Worm (Caenorhabditis elegans): ENCODE measurements around the gene K10D2.5.

DNA sequence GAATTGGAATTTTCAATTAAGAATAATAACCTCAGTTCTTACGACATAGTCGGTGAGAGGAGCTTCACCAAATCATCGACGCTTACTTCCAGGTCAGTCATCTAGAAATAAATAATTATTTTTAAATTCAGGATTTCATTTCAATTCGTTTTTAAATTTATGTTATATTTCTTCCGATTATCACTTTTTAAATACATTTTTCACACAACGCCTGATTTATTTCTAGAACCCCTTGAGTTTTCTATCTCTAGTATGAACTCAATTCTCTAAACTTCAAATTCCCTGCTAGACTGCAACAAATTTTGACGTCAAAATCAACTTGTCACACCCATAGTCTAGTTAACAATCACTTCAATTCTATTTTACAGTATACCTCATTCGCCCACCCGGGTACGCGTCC lies 23.0 kb upstream of the K10D2.5 start, which contains the start of gene Y54H5A.2:
- TF ChIP-seq dao-5 (tag; optimal IDR thresholded peaks at IDR 0.05) (no peak), W03F9.2 (tag; optimal IDR thresholded peaks at IDR 0.05) (no peak)
